Worm (Caenorhabditis elegans): Measurements from ENCODE around the gene ephx-1.

Gene ephx-1

DNA sequence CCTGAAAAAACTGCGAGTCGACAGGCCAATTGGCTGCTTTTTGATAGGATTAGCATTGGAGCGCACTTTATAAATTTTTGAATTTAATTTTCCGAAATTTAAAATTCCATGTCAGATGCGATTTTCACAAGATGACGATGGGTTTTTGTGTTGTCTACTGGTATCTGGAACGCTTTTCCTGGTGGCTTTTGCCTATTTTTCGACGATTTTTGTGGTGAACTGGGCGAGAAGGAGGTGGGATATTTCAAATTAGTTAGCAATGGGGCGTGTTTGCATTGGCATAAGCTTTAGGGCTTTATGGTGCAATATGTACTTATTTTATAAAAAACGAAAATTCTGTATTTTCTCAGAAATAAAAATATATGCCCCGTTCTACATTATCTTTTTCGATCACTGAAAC is 32.6 kb upstream of the ephx-1 start, which contains the start of gene K10G6.9:
K10G6.9 (plus strand) TSS at position 110 of the 400 bp plus-strand sequence.
- no peak for TF ChIP-seq him-1 (tag; optimal IDR thresholded peaks at IDR 0.05)
- TF ChIP-seq W03F9.2 (tag; optimal IDR thresholded peaks at IDR 0.05) = no peak
- TF ChIP-seq dao-5 (tag; optimal IDR thresholded peaks at IDR 0.05) = no peak

DNA sequence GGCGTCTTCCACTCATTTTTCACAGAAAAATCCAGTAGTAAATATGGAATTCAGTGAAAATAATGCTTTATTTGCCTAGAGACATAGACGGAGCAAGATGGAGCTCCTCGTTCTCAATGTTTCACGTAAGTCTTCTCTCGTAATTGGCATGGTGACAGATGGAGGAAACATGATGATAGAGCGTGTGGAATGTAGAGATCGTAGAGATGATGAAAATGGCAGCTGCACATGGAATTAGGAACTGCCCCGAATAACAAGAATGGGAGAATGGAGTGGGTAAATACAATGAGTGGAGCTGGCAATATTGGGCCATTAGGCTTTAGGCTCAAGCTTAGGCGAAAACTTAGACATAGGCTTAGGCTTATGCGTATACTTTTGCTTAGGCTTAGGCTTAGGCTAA is 29.8 kb upstream of the ephx-1 start, which contains the start of gene cank-26:
cank-26 (minus strand) TSS at position 113 of the 400 bp plus-strand sequence.
- no peak for TF ChIP-seq him-1 (tag; optimal IDR thresholded peaks at IDR 0.05)
- no peak for TF ChIP-seq W03F9.2 (tag; optimal IDR thresholded peaks at IDR 0.05)
- no peak for TF ChIP-seq dao-5 (tag; optimal IDR thresholded peaks at IDR 0.05)

DNA sequence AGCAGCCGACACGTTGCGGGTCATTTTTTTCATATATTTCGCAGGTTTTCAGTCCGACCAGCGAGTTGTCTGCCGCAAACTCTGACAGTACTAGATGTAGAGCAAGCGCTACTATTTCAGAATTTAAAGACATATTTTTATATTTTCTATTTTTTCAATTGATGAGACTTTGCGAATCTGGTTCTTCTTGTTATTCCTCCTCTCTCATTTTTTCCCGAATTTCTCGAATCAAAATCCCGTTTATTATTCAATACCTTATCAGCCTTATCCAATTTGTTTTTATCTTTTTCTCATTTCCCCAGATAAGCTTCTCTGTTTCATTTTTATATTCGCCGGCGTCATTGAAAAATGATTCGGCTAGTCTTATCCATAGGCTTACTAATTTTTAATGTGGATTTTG is 28.8 kb upstream of the ephx-1 start, which contains the start of gene dos-2:
dos-2 (plus strand) TSS at position 301 of the 400 bp plus-strand sequence.
- TF ChIP-seq him-1 (tag; optimal IDR thresholded peaks at IDR 0.05) (no peak), dao-5 (tag; optimal IDR thresholded peaks at IDR 0.05) (no peak), W03F9.2 (tag; optimal IDR thresholded peaks at IDR 0.05) (no peak)

DNA sequence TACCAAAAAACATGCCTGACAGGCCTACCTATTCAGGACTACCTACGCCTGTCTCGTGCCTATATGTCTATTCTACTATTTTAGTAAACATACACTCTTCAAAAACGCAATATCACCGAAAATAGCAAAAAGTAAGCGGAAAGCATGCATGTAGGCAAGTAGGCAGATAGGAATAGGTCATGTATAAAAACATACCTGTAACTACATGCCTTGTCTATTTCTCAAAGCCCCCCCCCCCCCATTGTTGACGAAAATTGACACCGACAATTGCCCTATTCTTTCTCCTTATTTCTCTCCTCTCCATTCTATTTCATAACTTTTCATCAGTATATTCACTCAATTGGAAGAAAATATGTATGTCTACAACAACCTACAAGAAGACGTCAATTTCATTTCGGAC is 26.5 kb upstream of the ephx-1 start:
- TF ChIP-seq W03F9.2 (tag; optimal IDR thresholded peaks at IDR 0.05) (no peak), him-1 (tag; optimal IDR thresholded peaks at IDR 0.05) (no peak), dao-5 (tag; optimal IDR thresholded peaks at IDR 0.05) (no peak)

DNA sequence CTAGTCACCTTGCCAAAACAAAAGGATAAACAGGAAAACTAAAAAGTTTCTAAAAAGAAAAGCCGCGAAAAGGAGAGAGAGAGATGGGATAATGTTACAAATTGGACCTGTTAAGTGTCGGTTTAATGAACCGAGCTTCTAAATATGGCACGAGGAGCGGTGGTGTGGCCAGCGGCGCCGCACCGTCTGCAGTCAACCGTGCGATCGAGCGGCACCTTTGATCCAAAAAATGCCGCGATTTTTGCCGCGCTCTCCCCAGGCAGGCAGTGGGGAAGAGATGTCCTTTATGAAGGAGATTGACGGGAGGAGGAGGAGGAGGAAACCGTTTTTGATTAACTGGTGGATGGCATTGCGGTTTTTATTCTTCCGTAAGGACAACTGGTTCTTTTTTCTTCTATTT is 24.3 kb upstream of the ephx-1 start:
- TF ChIP-seq W03F9.2 (tag; optimal IDR thresholded peaks at IDR 0.05) (no peak), him-1 (tag; optimal IDR thresholded peaks at IDR 0.05) (no peak), dao-5 (tag; optimal IDR thresholded peaks at IDR 0.05) (no peak)

DNA sequence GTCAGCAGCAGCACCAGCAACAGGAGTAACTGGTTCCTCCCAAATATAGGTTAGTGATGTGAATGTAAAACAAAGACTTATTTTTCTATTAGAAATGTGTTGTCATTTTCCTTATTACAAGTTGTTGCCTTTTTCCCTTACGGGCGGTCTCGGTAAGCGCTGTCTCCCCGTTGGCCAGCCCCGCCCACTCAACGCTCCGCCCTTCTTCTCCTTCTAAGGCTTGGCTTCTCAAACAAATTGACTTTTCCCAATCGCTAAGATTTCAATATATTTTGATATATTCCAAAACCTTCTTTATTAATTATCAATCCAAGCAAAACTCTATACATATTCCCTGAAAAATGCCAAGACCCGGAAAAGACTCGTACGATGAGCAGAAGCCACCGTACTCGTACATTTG is 22.4 kb upstream of the ephx-1 start, which contains the start of gene lin-31:
lin-31 (plus strand) TSS at position 237 of the 400 bp plus-strand sequence.
- no peak for TF ChIP-seq dao-5 (tag; optimal IDR thresholded peaks at IDR 0.05)
- no peak for TF ChIP-seq W03F9.2 (tag; optimal IDR thresholded peaks at IDR 0.05)
- no peak for TF ChIP-seq him-1 (tag; optimal IDR thresholded peaks at IDR 0.05)

DNA sequence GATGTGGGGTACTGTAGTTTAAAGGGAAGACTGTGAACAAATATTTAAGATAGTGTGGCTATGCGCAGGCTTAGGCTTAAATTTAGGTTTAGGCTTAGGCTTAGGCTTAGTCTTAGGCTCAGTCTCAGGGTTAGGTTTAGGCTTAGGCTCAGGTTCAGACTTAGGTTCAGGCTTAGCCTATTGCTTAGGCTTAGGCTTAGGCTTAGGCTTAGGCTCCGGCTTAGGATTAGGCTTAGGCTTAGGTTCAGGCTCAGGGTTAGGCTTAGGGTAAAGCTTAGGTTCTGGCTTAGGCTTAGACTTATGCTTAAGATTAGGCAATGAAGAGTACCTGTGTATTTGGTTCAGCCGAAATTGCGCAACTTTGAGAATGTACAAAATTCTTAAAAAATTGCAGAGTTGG is 20.5 kb upstream of the ephx-1 start:
- TF ChIP-seq dao-5 (tag; optimal IDR thresholded peaks at IDR 0.05) (no peak), W03F9.2 (tag; optimal IDR thresholded peaks at IDR 0.05) (no peak)

DNA sequence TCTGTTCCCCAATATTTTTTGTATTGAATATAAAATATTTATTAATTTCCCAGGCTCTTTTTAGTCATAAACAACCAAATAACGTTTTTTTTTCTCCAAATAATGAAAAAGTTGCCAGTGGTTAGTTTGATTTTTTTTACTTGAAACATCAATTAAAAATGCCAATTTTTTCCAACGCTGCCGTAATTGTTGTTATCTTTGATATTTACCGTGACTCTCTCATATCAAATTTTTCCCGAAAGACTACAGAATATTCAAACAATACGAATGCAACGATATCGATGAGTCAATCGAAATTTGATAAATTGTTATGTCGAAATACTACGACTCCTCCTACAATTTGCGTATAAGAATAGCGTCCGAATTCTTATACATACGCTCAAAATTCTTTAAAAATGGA is 17.8 kb upstream of the ephx-1 start, which contains the start of gene K10G6.5:
K10G6.5 (plus strand) TSS at position 345 of the 400 bp plus-strand sequence.
- TF ChIP-seq dao-5 (tag; optimal IDR thresholded peaks at IDR 0.05) (no peak), W03F9.2 (tag; optimal IDR thresholded peaks at IDR 0.05) (no peak), him-1 (tag; optimal IDR thresholded peaks at IDR 0.05) (no peak)

DNA sequence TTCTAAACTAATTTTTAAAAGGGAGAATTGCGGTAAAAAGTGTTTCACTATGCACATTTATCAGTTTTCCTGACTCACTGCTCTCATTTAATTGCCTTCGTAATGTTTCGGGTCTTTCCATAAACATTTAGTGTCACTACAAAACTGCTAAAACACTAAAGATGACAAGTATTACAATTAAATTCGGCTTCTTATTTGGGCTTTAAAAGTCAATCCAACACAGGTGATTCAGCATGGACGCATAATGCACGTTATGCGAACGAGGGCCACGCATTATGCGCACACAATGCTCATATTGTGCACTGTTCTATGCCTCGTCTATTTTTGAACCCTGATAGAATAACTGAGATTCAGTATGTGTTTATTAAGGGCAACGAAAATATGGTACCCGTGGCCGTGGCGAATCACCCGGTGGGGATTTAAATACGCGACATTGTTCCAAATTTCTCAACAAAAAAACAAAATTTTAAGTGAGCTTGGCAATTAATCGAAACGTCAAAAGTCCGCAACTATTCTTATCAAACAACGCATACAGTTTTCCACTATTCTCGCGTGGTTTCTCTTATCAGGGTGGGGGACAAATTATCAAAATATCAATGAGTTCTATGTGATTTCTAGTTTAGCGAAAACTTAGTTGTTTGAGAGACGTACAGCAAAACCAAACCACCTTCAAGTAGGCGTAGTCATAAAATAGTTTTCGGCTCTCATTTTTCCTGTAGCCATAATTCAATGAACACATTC is 14.9 kb upstream of the ephx-1 start, which contains the start of gene Y14H12A.2:
Y14H12A.2 (minus strand) TSS at position 51 of the 741 bp plus-strand sequence.
- TF ChIP-seq him-1 (tag; optimal IDR thresholded peaks at IDR 0.05) (no peak), W03F9.2 (tag; optimal IDR thresholded peaks at IDR 0.05) (no peak), dao-5 (tag; optimal IDR thresholded peaks at IDR 0.05) (no peak)

DNA sequence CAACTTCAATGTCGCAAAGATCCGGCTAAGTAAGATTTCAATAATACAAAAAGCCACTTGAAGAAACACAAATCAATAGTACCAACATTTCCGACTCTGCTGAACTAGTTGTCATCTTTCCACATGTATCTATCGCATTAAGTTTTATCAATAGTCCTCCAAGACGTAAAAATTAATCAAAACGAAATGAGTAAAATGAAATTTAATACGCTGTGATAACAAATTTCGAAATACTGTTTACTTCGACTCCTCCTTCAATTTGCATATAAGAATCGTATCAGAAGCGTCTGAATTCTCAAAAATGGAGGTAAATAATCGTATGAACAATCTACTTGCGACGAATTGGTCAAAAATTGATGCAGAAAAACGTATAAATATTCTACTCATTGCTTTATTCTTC is 14.0 kb upstream of the ephx-1 start:
- TF ChIP-seq W03F9.2 (tag; optimal IDR thresholded peaks at IDR 0.05) (no peak), him-1 (tag; optimal IDR thresholded peaks at IDR 0.05) (no peak), dao-5 (tag; optimal IDR thresholded peaks at IDR 0.05) (no peak)

DNA sequence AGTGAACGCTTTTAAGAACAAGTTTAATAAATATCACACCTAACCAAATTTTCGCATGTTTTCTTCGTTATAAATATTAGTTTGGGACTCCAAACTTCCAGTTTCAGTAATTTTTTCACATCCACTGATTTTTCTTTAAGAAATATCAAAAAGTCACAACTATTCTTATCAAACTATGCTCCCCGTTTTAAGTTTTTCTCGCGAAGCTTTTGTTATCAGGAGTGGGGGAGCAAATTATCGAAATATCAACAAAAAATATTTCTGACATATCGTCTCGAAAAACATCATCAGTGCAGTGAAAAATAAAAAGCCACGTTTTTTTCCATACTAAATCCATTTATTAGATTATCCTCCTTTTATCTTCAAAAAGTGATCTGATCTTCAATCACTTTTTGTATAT is 12.7 kb upstream of the ephx-1 start:
- TF ChIP-seq W03F9.2 (tag; optimal IDR thresholded peaks at IDR 0.05) (no peak), him-1 (tag; optimal IDR thresholded peaks at IDR 0.05) (no peak), dao-5 (tag; optimal IDR thresholded peaks at IDR 0.05) (no peak)

DNA sequence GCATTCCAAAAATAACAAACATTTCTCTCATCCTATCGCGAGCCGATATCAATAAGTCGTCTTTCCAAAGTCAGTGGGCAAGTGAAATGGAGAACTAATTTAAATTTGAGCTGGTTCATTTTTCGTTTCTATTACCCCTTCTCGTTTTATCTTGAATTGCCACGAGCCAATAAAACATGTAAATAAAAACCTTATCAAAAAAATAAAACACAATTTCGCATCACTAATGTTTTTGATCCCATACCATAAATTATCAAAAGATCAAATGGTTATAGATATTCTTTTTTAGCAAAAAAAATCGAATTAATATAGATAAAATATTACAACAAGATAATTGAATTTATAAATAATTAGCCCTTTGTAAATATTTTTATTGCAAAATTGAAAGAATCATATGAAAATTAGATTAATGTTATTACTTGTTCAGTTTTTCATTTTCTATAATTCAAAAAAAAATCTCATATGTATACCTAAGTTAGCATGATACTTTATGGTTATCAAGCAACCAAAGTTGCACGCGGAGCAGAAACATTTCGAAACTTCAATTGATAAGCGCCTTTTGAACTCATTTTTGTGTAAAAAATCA is 12.0 kb upstream of the ephx-1 start, which contains the start of gene Y14H12A.1:
Y14H12A.1 (plus strand) TSS at position 536 of the 586 bp plus-strand sequence.
- TF ChIP-seq him-1 (tag; optimal IDR thresholded peaks at IDR 0.05) (no peak), W03F9.2 (tag; optimal IDR thresholded peaks at IDR 0.05) (no peak), dao-5 (tag; optimal IDR thresholded peaks at IDR 0.05) (no peak)

DNA sequence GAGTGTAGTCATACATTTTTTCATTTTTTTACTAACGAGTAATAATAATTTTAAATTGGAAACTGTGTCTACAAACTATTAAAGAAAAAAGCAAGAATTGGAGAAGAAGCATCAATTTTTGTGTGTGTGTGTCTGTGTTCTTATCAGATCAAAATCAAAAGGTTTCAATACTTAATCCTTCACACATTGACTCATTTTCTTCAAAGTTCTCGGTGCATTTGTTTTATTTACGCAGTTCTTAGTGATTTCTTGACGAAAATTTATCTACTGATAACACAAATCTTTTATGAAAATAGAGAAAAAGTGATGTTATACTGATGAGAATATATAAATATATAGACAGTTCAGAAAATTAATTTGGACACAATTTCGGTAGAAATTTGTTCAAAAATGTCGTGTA is 8.7 kb upstream of the ephx-1 start, which contains the start of gene clc-22:
clc-22 (minus strand) TSS at position 71 of the 400 bp plus-strand sequence.
- no peak for TF ChIP-seq dao-5 (tag; optimal IDR thresholded peaks at IDR 0.05)
- TF ChIP-seq him-1 (tag; optimal IDR thresholded peaks at IDR 0.05) = no peak
- no peak for TF ChIP-seq W03F9.2 (tag; optimal IDR thresholded peaks at IDR 0.05)

DNA sequence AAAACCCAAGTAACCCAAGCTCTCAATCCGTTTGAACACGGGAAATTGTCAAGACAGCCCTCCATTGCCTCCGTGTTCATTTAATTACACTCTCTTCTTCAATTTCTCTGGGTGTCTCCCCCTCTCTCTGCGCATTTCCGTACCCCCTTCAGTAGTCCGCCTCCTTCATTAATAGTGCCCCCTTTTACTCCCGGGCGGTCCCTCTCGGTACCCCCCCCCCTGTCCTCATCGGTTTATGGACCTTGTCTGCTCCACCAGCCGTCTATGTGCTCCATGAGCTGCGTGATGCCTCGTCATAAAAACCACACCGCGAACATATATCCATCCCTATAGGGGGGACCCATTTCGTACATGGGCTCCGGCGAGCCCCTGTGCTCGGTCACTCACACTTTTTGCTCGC is 5.2 kb upstream of the ephx-1 start:
- TF ChIP-seq W03F9.2 (tag; optimal IDR thresholded peaks at IDR 0.05) (no peak), dao-5 (tag; optimal IDR thresholded peaks at IDR 0.05) (no peak), him-1 (tag; optimal IDR thresholded peaks at IDR 0.05) (no peak)
